Fruit fly (Drosophila melanogaster) whole organism, embryonic: ENCODE data around the gene CG1136.

Source experiments
- CG1024 ChIP-seq: fragments of 200-800 bp; sonication (Bioruptor generic); IDR thresholded peaks from 2 replicates; pipeline ENCODE4 v1.3.6; 2022; ENCODE audit warnings: missing biosample characterization, missing genetic modification characterization
- CG10267 ChIP-seq: fragments of 200-800 bp; sonication (Bioruptor generic); optimal IDR thresholded peaks from 2 replicates; lab custom pipeline; 2018; ENCODE audit warnings: missing biosample characterization, mild to moderate bottlenecking, missing genetic modification characterization, moderate library complexity
- CG10431 ChIP-seq: fragments of 200-800 bp; sonication (Bioruptor generic); optimal IDR thresholded peaks from 3 replicates; lab custom pipeline; 2018; ENCODE audit warnings: missing biosample characterization, mild to moderate bottlenecking, missing genetic modification characterization
- CG10565 ChIP-seq: fragments of 200-800 bp; sonication (Bioruptor generic); optimal IDR thresholded peaks from 3 replicates; lab custom pipeline; 2016; ENCODE audit warnings: missing biosample characterization, mild to moderate bottlenecking, missing genetic modification characterization
- CG13775 ChIP-seq: fragments of 200-800 bp; sonication (Bioruptor generic); optimal IDR thresholded peaks from 3 replicates; lab custom pipeline; 2017; ENCODE audit warnings: missing biosample characterization, mild to moderate bottlenecking, missing genetic modification characterization
- CG14441 ChIP-seq: fragments of 200-800 bp; sonication (Bioruptor generic); IDR thresholded peaks from 2 replicates; pipeline ENCODE4 v1.3.6; 2022; ENCODE audit warnings: missing biosample characterization, missing genetic modification characterization
- CG14710 ChIP-seq: fragments of 200-800 bp; sonication (Bioruptor generic); optimal IDR thresholded peaks from 3 replicates; lab custom pipeline; 2019; ENCODE audit warnings: missing biosample characterization, mild to moderate bottlenecking, missing genetic modification characterization, moderate library complexity
- CG1832 ChIP-seq: fragments of 200-800 bp; sonication (Bioruptor generic); optimal IDR thresholded peaks from 2 replicates; lab custom pipeline; 2017; ENCODE audit warnings: missing biosample characterization, mild to moderate bottlenecking, missing genetic modification characterization, inconsistent platforms
- CG3995 ChIP-seq: fragments of 200-800 bp; sonication (Bioruptor generic); optimal IDR thresholded peaks from 3 replicates; lab custom pipeline; 2016; ENCODE audit warnings: missing biosample characterization, missing genetic modification characterization
- CG4360 ChIP-seq: fragments of 200-800 bp; sonication (Bioruptor generic); IDR thresholded peaks from 2 replicates; pipeline ENCODE4 v1.3.6; 2022; ENCODE audit warnings: missing biosample characterization, missing genetic modification characterization
- CG7372 ChIP-seq: fragments of 200-800 bp; sonication (Bioruptor generic); IDR thresholded peaks from 2 replicates; pipeline ENCODE4 v1.3.6; 2022; ENCODE audit warnings: missing biosample characterization, missing genetic modification characterization
- CG7928 ChIP-seq: fragments of 200-800 bp; sonication (Bioruptor generic); optimal IDR thresholded peaks from 2 replicates; lab custom pipeline; 2017; ENCODE audit warnings: missing biosample characterization, mild to moderate bottlenecking, missing genetic modification characterization
- CG8924 ChIP-seq: fragments of 200-800 bp; optimal IDR thresholded peaks from 3 replicates; lab custom pipeline; 2019; ENCODE audit warnings: missing biosample characterization, mild to moderate bottlenecking, missing genetic modification characterization, moderate library complexity
- CG9727 ChIP-seq: fragments of 200-800 bp; sonication (Bioruptor generic); optimal IDR thresholded peaks from 3 replicates; lab custom pipeline; 2017; ENCODE audit warnings: missing biosample characterization, mild to moderate bottlenecking, missing genetic modification characterization
- CG9876 ChIP-seq: fragments of 200-800 bp; sonication (Bioruptor generic); optimal IDR thresholded peaks from 2 replicates; lab custom pipeline; 2016; ENCODE audit warnings: missing biosample characterization, missing genetic modification characterization
- Drgx ChIP-seq: fragments of 200-800 bp; sonication (Bioruptor generic); IDR thresholded peaks from 2 replicates; pipeline ENCODE4 v1.3.6; 2022; ENCODE audit warnings: missing biosample characterization, missing genetic modification characterization
- E2f2 ChIP-seq: fragments of 200-800 bp; sonication (Bioruptor generic); IDR thresholded peaks from 2 replicates; pipeline ENCODE4 v1.3.6; 2022; ENCODE audit warnings: missing biosample characterization, missing genetic modification characterization
- Eip74EF ChIP-seq, 2 experiments: fragments of 200-800 bp in 1 of 2; fragments of >200 bp in 1 of 2; sonication (Bioruptor generic) in 1 of 2; optimal IDR thresholded peaks; 2 replicates each; lab custom pipeline; 2017 to 2019; ENCODE audit warnings: missing biosample characterization in 2 of 2, missing genetic modification characterization in 2 of 2, mild to moderate bottlenecking in 1 of 2, moderate library complexity in 1 of 2
- Ets65A ChIP-seq: fragments of 200-800 bp; sonication (Bioruptor generic); peaks from one replicate; lab custom pipeline; 2016; ENCODE audit warnings: missing biosample characterization, missing genetic modification characterization
- Fer2 ChIP-seq: fragments of 200-800 bp; sonication (Bioruptor generic); optimal IDR thresholded peaks from 2 replicates; lab custom pipeline; 2018; ENCODE audit warnings: missing biosample characterization, mild to moderate bottlenecking, missing genetic modification characterization, moderate library complexity
- Hmr ChIP-seq: fragments of 200-800 bp; sonication (Bioruptor generic); optimal IDR thresholded peaks from 3 replicates; lab custom pipeline; 2017; ENCODE audit warnings: mild to moderate bottlenecking, missing biosample characterization, missing genetic modification reagents, missing genetic modification characterization
- Lhr ChIP-seq: fragments of 200-800 bp; sonication (Bioruptor generic); optimal IDR thresholded peaks from 3 replicates; lab custom pipeline; 2017; ENCODE audit warnings: mild to moderate bottlenecking, missing biosample characterization, missing genetic modification reagents, missing genetic modification characterization
- Rx ChIP-seq: fragments of 200-800 bp; sonication (Bioruptor generic); IDR thresholded peaks from 2 replicates; pipeline ENCODE4 v1.3.6; 2022; ENCODE audit warnings: missing biosample characterization, missing genetic modification characterization
- Ssrp ChIP-seq: fragments of 200-800 bp; sonication (Bioruptor generic); optimal IDR thresholded peaks from 2 replicates; lab custom pipeline; 2018; ENCODE audit warnings: missing biosample characterization, mild to moderate bottlenecking, missing genetic modification characterization, moderate library complexity
- ab ChIP-seq: fragments of 200-800 bp; sonication (Bioruptor generic); optimal IDR thresholded peaks from 2 replicates; lab custom pipeline; 2016; ENCODE audit warnings: missing biosample characterization, missing genetic modification characterization
- ato ChIP-seq: fragments of 200-800 bp; sonication (Bioruptor generic); IDR thresholded peaks from 2 replicates; pipeline ENCODE4 v1.3.6; 2022; ENCODE audit warnings: missing biosample characterization, missing genetic modification characterization; ENCODE audit not compliant: partially characterized antibody
- chn ChIP-seq: fragments of 200-800 bp; sonication (Bioruptor generic); optimal IDR thresholded peaks from 2 replicates; lab custom pipeline; 2016; ENCODE audit warnings: missing biosample characterization, missing genetic modification characterization
- disco-r ChIP-seq: fragments of 200-800 bp; sonication (Bioruptor generic); optimal IDR thresholded peaks from 2 replicates; lab custom pipeline; 2016; ENCODE audit warnings: missing biosample characterization, missing genetic modification characterization
- esg ChIP-seq: fragments of 200-800 bp; sonication (Bioruptor generic); conservative IDR thresholded peaks from 2 replicates; pipeline ENCODE4 v1.3.6; 2022; ENCODE audit warnings: missing biosample characterization, missing genetic modification characterization
- hb ChIP-seq: fragments of 200-800 bp; sonication (Bioruptor generic); IDR thresholded peaks from 3 replicates; pipeline ENCODE4 v1.3.6; 2022; ENCODE audit warnings: missing biosample characterization, missing genetic modification characterization; ENCODE audit not compliant: partially characterized antibody
- kay ChIP-seq: fragments of 200-800 bp; sonication (Bioruptor generic); optimal IDR thresholded peaks from 2 replicates; lab custom pipeline; 2016; ENCODE audit warnings: missing biosample characterization, missing genetic modification characterization
- knrl ChIP-seq: fragments of 200-800 bp; sonication (Bioruptor generic); IDR thresholded peaks from 3 replicates; pipeline ENCODE4 v1.3.6; 2022; ENCODE audit warnings: missing biosample characterization, missing genetic modification characterization; ENCODE audit not compliant: partially characterized antibody
- nom ChIP-seq: fragments of 200-800 bp; sonication (Bioruptor generic); optimal IDR thresholded peaks from 2 replicates; lab custom pipeline; 2017; ENCODE audit warnings: missing biosample characterization, missing genetic modification characterization, mild to moderate bottlenecking, moderate library complexity, missing genetic modification reagents
- org-1 ChIP-seq: fragments of 200-800 bp; sonication (Bioruptor generic); optimal IDR thresholded peaks from 2 replicates; lab custom pipeline; 2017; ENCODE audit warnings: missing biosample characterization, missing genetic modification characterization
- peb ChIP-seq: fragments of 200-800 bp; sonication (Bioruptor generic); IDR thresholded peaks from 2 replicates; pipeline ENCODE4 v1.3.6; 2022; ENCODE audit warnings: missing biosample characterization, missing genetic modification characterization
- pnt ChIP-seq: fragments of 200-800 bp; sonication (Bioruptor generic); optimal IDR thresholded peaks from 3 replicates; lab custom pipeline; 2016; ENCODE audit warnings: missing biosample characterization, missing genetic modification characterization
- row ChIP-seq: fragments of 200-800 bp; sonication (Bioruptor generic); IDR thresholded peaks from 3 replicates; pipeline ENCODE4 v1.3.6; 2022; ENCODE audit warnings: missing biosample characterization, missing genetic modification characterization
- sens ChIP-seq: fragments of 200-800 bp; sonication (Bioruptor generic); peaks from one replicate; lab custom pipeline; 2016; ENCODE audit warnings: missing biosample characterization, missing genetic modification characterization
- sqz ChIP-seq: fragments of 200-800 bp; sonication (Bioruptor generic); optimal IDR thresholded peaks from 3 replicates; lab custom pipeline; 2018; ENCODE audit warnings: missing biosample characterization, mild to moderate bottlenecking, missing genetic modification characterization
- tll ChIP-seq, 2 experiments: fragments of 200-800 bp in 1 of 2; fragments of >200 bp in 1 of 2; sonication (Bioruptor generic) in 1 of 2; optimal IDR thresholded peaks; 2 replicates each; lab custom pipeline; 2017 to 2019; ENCODE audit warnings: missing biosample characterization in 2 of 2, missing genetic modification characterization in 2 of 2, mild to moderate bottlenecking in 1 of 2, moderate library complexity in 1 of 2
- wek ChIP-seq: fragments of 200-800 bp; sonication (Bioruptor generic); optimal IDR thresholded peaks from 3 replicates; lab custom pipeline; 2018; ENCODE audit warnings: missing biosample characterization, mild to moderate bottlenecking, missing genetic modification characterization, moderate library complexity
- wor ChIP-seq: fragments of 200-800 bp; sonication (Bioruptor generic); IDR thresholded peaks from 2 replicates; pipeline ENCODE4 v1.3.6; 2022; ENCODE audit warnings: missing biosample characterization, missing genetic modification characterization
- yki ChIP-seq: fragments of >200 bp; optimal IDR thresholded peaks from 3 replicates; lab custom pipeline; 2018
- zen ChIP-seq: fragments of 200-800 bp; sonication (Bioruptor generic); optimal IDR thresholded peaks from 3 replicates; lab custom pipeline; 2018; ENCODE audit warnings: missing biosample characterization, mild to moderate bottlenecking, missing genetic modification characterization, moderate library complexity
- zfh1 ChIP-seq: fragments of 200-800 bp; sonication (Bioruptor generic); IDR thresholded peaks from 3 replicates; pipeline ENCODE4 v1.3.6; 2022; ENCODE audit warnings: missing biosample characterization, missing genetic modification characterization

Gene CG1136

dm6 chr3L:4031762-4032161 is 14.6 kb upstream of the CG1136 start, which contains the start of the genes Gr64d and Gr64e:
Gene Gr64d, plus strand, starts transcription at chr3L:4032062.
Gene Gr64e, plus strand, starts transcription at chr3L:4032141.
- no peak for TF ChIP-seq ato (GFP tag; lab: Robert Waterston, UW)
- peak; percentile 56 for TF ChIP-seq Ets65A (GFP tag; lab: Kevin White, UChicago)
- no peak for TF ChIP-seq Lhr (GFP tag; lab: Kevin White, UChicago)

dm6 chr3L:4035499-4035898 is 10.9 kb upstream of the CG1136 start, which contains the start of gene Gr64f:
Gene Gr64f, plus strand, starts transcription at chr3L:4035799.
- TF ChIP-seq zen (tag; lab: Kevin White, UChicago) (peak; percentile 21), CG10431 (no peak)

DNA sequence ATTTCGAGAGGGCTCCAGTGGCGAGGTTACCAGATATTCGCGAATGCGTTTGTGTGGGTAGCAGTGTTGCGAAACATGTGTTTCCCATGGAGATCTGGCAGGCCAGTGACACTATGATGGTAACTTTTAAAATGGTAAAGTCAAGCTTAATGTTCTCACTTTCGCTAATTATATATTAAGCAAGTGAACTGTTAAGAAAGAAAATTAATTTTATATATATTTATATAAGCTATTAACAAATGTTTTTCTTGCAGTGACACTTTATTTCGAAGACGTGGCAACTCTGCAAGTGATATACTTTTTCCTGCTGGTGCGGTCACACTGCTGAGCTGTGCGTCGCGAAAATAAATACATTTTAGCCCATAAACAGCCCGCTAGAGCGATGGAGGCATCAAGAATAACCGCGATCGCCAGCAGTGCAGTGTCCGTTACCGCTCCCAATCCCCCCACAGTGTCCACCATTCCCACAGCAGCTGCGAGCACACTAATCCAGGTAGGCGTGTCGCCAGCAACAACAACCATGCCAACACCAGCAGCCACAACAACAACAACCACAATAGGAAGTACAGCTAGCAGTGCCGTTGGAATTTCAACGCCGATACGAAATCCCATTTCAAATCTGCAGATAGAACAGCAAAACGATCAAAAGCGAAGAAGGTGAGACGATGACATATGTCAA is 6.0 kb upstream of the CG1136 start, which contains the start of the genes CG11593 and Rcd5:
Gene CG11593 (minus strand): TSS at position 236 of the 679 bp plus-strand sequence.
Gene Rcd5 (plus strand): TSS at position 283 of the 679 bp plus-strand sequence.
- TF ChIP-seq hb (GFP tag; lab: Robert Waterston, UW) (no peak), CG14710 (tag; lab: Kevin White, UChicago) (peak; percentile 96), chn (GFP tag; lab: Kevin White, UChicago) (peak; percentile 29), E2f2 (peak; percentile 63), CG7928 (peak; percentile 31), CG8924 (tag; lab: Kevin White, UChicago) (peak; percentile 61), kay (peak; percentile 75), knrl (GFP tag; lab: Robert Waterston, UW) (peak; percentile 53; the same call in 2 of the 3 replicates), sens (GFP tag; lab: Kevin White, UChicago) (peak; percentile 73), Drgx (no peak), sqz (GFP tag; lab: Kevin White, UChicago) (no peak), zfh1 (GFP tag; lab: Robert Waterston, UW) (peak; percentile 82; the same call in 2 of the 3 replicates), Eip74EF (GFP tag; optimal IDR thresholded peaks at IDR 0.05; lab: Kevin White, UChicago) (no peak), tll (GFP tag; optimal IDR thresholded peaks at IDR 0.05; lab: Kevin White, UChicago) (peak in 1 of 2 experiments; percentile 11), CG13775 (peak; percentile 84), wek (no peak), esg (GFP tag; lab: Robert Waterston, UW) (peak; percentile 81), CG9727 (GFP tag; lab: Kevin White, UChicago) (peak; percentile 63), pnt (GFP tag; lab: Kevin White, UChicago) (peak; percentile 27), ab (GFP tag; lab: Kevin White, UChicago) (no peak), CG3995 (GFP tag; lab: Kevin White, UChicago) (peak; percentile 64), CG4360 (GFP tag; lab: Robert Waterston, UW) (peak; percentile 100), CG9876 (GFP tag; lab: Kevin White, UChicago) (no peak), peb (GFP tag; lab: Robert Waterston, UW) (no peak; the same call in 1 of the 2 replicates), Hmr (GFP tag; lab: Kevin White, UChicago) (peak; percentile 80), CG10565 (GFP tag; lab: Kevin White, UChicago) (no peak), CG1024 (GFP tag; lab: Robert Waterston, UW) (no peak), Fer2 (peak; percentile 24), row (GFP tag; lab: Robert Waterston, UW) (peak; percentile 94), CG7372 (GFP tag; lab: Robert Waterston, UW) (peak; percentile 79), org-1 (GFP tag; lab: Kevin White, UChicago) (peak; percentile 25), CG10267 (tag; lab: Kevin White, UChicago) (peak; percentile 98), Lhr (GFP tag; lab: Kevin White, UChicago) (peak; percentile 81), disco-r (GFP tag; lab: Kevin White, UChicago) (no peak), yki (no peak), Ssrp (tag; lab: Kevin White, UChicago) (peak; percentile 62), wor (peak; percentile 64; the same call in 1 of the 2 replicates), Rx (peak; percentile 52; the same call in 1 of the 2 replicates), CG1832 (no peak), CG14441 (GFP tag; lab: Robert Waterston, UW) (peak; percentile 85), nom (GFP tag; lab: Kevin White, UChicago) (no peak)
